Fruit fly (Drosophila melanogaster) whole organism, embryonic: Measurements from ENCODE around the gene CG13894.
A peak's percentile ranks its signal among the peaks of the same experiment; 100 is the strongest.

Source experiments
- Antp ChIP-seq: fragments of 200-800 bp; sonication (Bioruptor generic); optimal IDR thresholded peaks from 3 replicates; lab custom pipeline; 2016; ENCODE audit warnings: missing biosample characterization, missing genetic modification characterization
- Awh ChIP-seq: fragments of 200-800 bp; sonication (Bioruptor generic); IDR thresholded peaks from 2 replicates; pipeline ENCODE4, ENCODE4 v1.3.6; 2022; ENCODE audit warnings: missing biosample characterization, missing genetic modification characterization
- CG10462 ChIP-seq: fragments of 200-800 bp; sonication (Bioruptor generic); optimal IDR thresholded peaks from 2 replicates; lab custom pipeline; 2016; ENCODE audit warnings: missing biosample characterization, missing genetic modification characterization
- CG10543 ChIP-seq: fragments of 200-800 bp; sonication (Bioruptor generic); optimal IDR thresholded peaks from 3 replicates; lab custom pipeline; 2017; ENCODE audit warnings: missing biosample characterization, mild to moderate bottlenecking, missing genetic modification characterization, moderate library complexity
- CG10654 ChIP-seq: fragments of 200-800 bp; sonication (Bioruptor generic); optimal IDR thresholded peaks from 2 replicates; lab custom pipeline; 2016; ENCODE audit warnings: missing biosample characterization, missing genetic modification characterization
- CG11247 ChIP-seq: fragments of 200-800 bp; sonication (Bioruptor generic); IDR thresholded peaks from 2 replicates; pipeline ENCODE4 v1.3.6; 2022; ENCODE audit warnings: missing biosample characterization, missing genetic modification characterization
- CG13296 ChIP-seq: fragments of 200-800 bp; sonication (Bioruptor generic); optimal IDR thresholded peaks from 3 replicates; lab custom pipeline; 2018; ENCODE audit warnings: missing biosample characterization, mild to moderate bottlenecking, missing genetic modification characterization
- CG14050 ChIP-seq: fragments of 200-800 bp; sonication (Bioruptor generic); IDR thresholded peaks from 3 replicates; pipeline ENCODE4 v1.3.6; 2022; ENCODE audit warnings: missing biosample characterization, missing genetic modification characterization
- CG14965 ChIP-seq: fragments of 200-800 bp; sonication (Bioruptor generic); optimal IDR thresholded peaks from 2 replicates; lab custom pipeline; 2016; ENCODE audit warnings: missing biosample characterization, missing genetic modification characterization, borderline replicate concordance
- CG15073 ChIP-seq: fragments of 200-800 bp; sonication (Bioruptor generic); optimal IDR thresholded peaks from 2 replicates; lab custom pipeline; 2016; ENCODE audit warnings: missing biosample characterization, missing genetic modification characterization
- CG16815 ChIP-seq: fragments of 200-800 bp; sonication (Bioruptor generic); optimal IDR thresholded peaks from 3 replicates; lab custom pipeline; 2017; ENCODE audit warnings: missing biosample characterization, mild to moderate bottlenecking, missing genetic modification characterization
- CG2129 ChIP-seq: fragments of 200-800 bp; sonication (Bioruptor generic); IDR thresholded peaks from 2 replicates; pipeline ENCODE4 v1.3.6; 2022; ENCODE audit warnings: missing biosample characterization, missing genetic modification characterization; ENCODE audit not compliant: partially characterized antibody
- CG32532 ChIP-seq: fragments of 200-800 bp; sonication (Bioruptor generic); IDR thresholded peaks from 2 replicates; pipeline ENCODE4 v1.3.6; 2022; ENCODE audit warnings: missing biosample characterization, missing genetic modification characterization
- CG32767 ChIP-seq: fragments of 200-800 bp; sonication (Bioruptor generic); IDR thresholded peaks from 2 replicates; pipeline ENCODE4 v1.3.6; 2022; ENCODE audit warnings: missing biosample characterization, missing genetic modification characterization
- CG34376 ChIP-seq: fragments of 200-800 bp; sonication (Bioruptor generic); optimal IDR thresholded peaks from 2 replicates; lab custom pipeline; 2018; ENCODE audit warnings: missing biosample characterization, mild to moderate bottlenecking, missing genetic modification characterization
- CG4820 ChIP-seq: fragments of 200-800 bp; sonication (Bioruptor generic); optimal IDR thresholded peaks from 3 replicates; lab custom pipeline; 2016; ENCODE audit warnings: missing biosample characterization, missing genetic modification characterization
- CG6654 ChIP-seq: fragments of 200-800 bp; sonication (Bioruptor generic); optimal IDR thresholded peaks from 2 replicates; lab custom pipeline; 2017; ENCODE audit warnings: missing biosample characterization, mild to moderate bottlenecking, missing genetic modification characterization
- CG6683 ChIP-seq: fragments of 200-800 bp; sonication (Bioruptor generic); optimal IDR thresholded peaks from 2 replicates; lab custom pipeline; 2017; ENCODE audit warnings: missing biosample characterization, mild to moderate bottlenecking, missing genetic modification characterization, missing genetic modification reagents
- CG7372 ChIP-seq: fragments of 200-800 bp; sonication (Bioruptor generic); IDR thresholded peaks from 2 replicates; pipeline ENCODE4 v1.3.6; 2022; ENCODE audit warnings: missing biosample characterization, missing genetic modification characterization
- CG7556 ChIP-seq: fragments of 200-800 bp; sonication (Bioruptor generic); optimal IDR thresholded peaks from 2 replicates; lab custom pipeline; 2017; ENCODE audit warnings: missing biosample characterization, mild to moderate bottlenecking, missing genetic modification characterization
- CG7963 ChIP-seq: fragments of 200-800 bp; sonication (Bioruptor generic); IDR thresholded peaks from 3 replicates; pipeline ENCODE4 v1.3.6; 2022; ENCODE audit warnings: missing biosample characterization, missing genetic modification characterization; ENCODE audit not compliant: partially characterized antibody
- CG8290 ChIP-seq, 3 experiments: fragments of 200-800 bp; sonication (Bioruptor generic); optimal IDR thresholded peaks; 2 replicates each; lab custom pipeline; 2016 to 2019; ENCODE audit warnings: missing biosample characterization in 3 of 3, missing genetic modification characterization in 3 of 3, mild to moderate bottlenecking in 2 of 3, moderate library complexity in 1 of 3
- CG8944 ChIP-seq: fragments of 200-800 bp; sonication (Bioruptor generic); optimal IDR thresholded peaks from 3 replicates; lab custom pipeline; 2016; ENCODE audit warnings: missing biosample characterization, missing genetic modification characterization
- CHES-1-like ChIP-seq: fragments of 200-800 bp; sonication (Bioruptor generic); optimal IDR thresholded peaks from 2 replicates; lab custom pipeline; 2016; ENCODE audit warnings: missing biosample characterization, missing genetic modification characterization
- CkIIα-i1 ChIP-seq: fragments of 200-800 bp; sonication (Bioruptor generic); IDR thresholded peaks from 2 replicates; pipeline ENCODE4 v1.3.6; 2022; ENCODE audit warnings: missing biosample characterization, missing genetic modification characterization
- Doc3 ChIP-seq: fragments of 200-800 bp; sonication (Bioruptor generic); IDR thresholded peaks from 3 replicates; pipeline ENCODE4 v1.3.6; 2022; ENCODE audit warnings: missing biosample characterization, missing genetic modification characterization; ENCODE audit not compliant: partially characterized antibody
- Fer1 ChIP-seq: fragments of 200-800 bp; sonication (Bioruptor generic); optimal IDR thresholded peaks from 2 replicates; lab custom pipeline; 2017; ENCODE audit warnings: missing biosample characterization, mild to moderate bottlenecking, missing genetic modification characterization
- HLHmδ ChIP-seq: fragments of 200-800 bp; sonication (Bioruptor generic); optimal IDR thresholded peaks from 2 replicates; lab custom pipeline; 2018; ENCODE audit warnings: missing biosample characterization, mild to moderate bottlenecking, missing genetic modification characterization, moderate library complexity
- Kr ChIP-seq: fragments of 200-800 bp; sonication (Bioruptor generic); optimal IDR thresholded peaks from 2 replicates; lab custom pipeline; 2017; ENCODE audit warnings: missing biosample characterization, mild to moderate bottlenecking, missing genetic modification characterization
- Lpt ChIP-seq: fragments of >200 bp; optimal IDR thresholded peaks from 2 replicates; lab custom pipeline; 2018; ENCODE audit warnings: missing biosample characterization, missing genetic modification characterization
- Neu2 ChIP-seq: fragments of 200-800 bp; sonication (Bioruptor generic); optimal IDR thresholded peaks from 3 replicates; lab custom pipeline; 2016; ENCODE audit warnings: missing biosample characterization, missing genetic modification characterization, borderline replicate concordance
- Poxn ChIP-seq: fragments of 200-800 bp; sonication (Bioruptor generic); IDR thresholded peaks from 2 replicates; pipeline ENCODE4 v1.3.6; 2022; ENCODE audit warnings: missing biosample characterization, missing genetic modification characterization
- Stat92E ChIP-seq, 3 experiments: fragments of >200 bp in 2 of 3; fragments of 200-800 bp in 1 of 3; sonication (Bioruptor generic) in 1 of 3; optimal IDR thresholded peaks; 2 replicates each; lab custom pipeline; 2017 to 2019; ENCODE audit warnings: missing biosample characterization in 3 of 3, missing genetic modification characterization in 3 of 3, mild to moderate bottlenecking in 1 of 3, moderate library complexity in 1 of 3
- ab ChIP-seq: fragments of 200-800 bp; sonication (Bioruptor generic); optimal IDR thresholded peaks from 2 replicates; lab custom pipeline; 2016; ENCODE audit warnings: missing biosample characterization, missing genetic modification characterization
- aop ChIP-seq: fragments of 200-800 bp; sonication (Bioruptor generic); IDR thresholded peaks from 2 replicates; pipeline ENCODE4 v1.3.6; 2022; ENCODE audit warnings: missing biosample characterization, missing genetic modification characterization
- ara ChIP-seq: fragments of 200-800 bp; sonication (Bioruptor generic); IDR thresholded peaks from 2 replicates; pipeline ENCODE4 v1.3.6; 2022; ENCODE audit warnings: missing biosample characterization, missing genetic modification characterization
- ato ChIP-seq: fragments of 200-800 bp; sonication (Bioruptor generic); IDR thresholded peaks from 2 replicates; pipeline ENCODE4 v1.3.6; 2022; ENCODE audit warnings: missing biosample characterization, missing genetic modification characterization; ENCODE audit not compliant: partially characterized antibody
- ftz-f1 ChIP-seq: fragments of 200-800 bp; sonication (Bioruptor generic); optimal IDR thresholded peaks from 2 replicates; lab custom pipeline; 2016; ENCODE audit warnings: missing biosample characterization, missing genetic modification characterization
- hb ChIP-seq: fragments of 200-800 bp; sonication (Bioruptor generic); IDR thresholded peaks from 3 replicates; pipeline ENCODE4 v1.3.6; 2022; ENCODE audit warnings: missing biosample characterization, missing genetic modification characterization; ENCODE audit not compliant: partially characterized antibody
- pfk ChIP-seq: fragments of 200-800 bp; sonication (Bioruptor generic); optimal IDR thresholded peaks from 2 replicates; lab custom pipeline; 2018; ENCODE audit warnings: missing biosample characterization, mild to moderate bottlenecking, missing genetic modification characterization, moderate library complexity
- rib ChIP-seq: fragments of 200-800 bp; sonication (Bioruptor generic); IDR thresholded peaks from 2 replicates; pipeline ENCODE4 v1.3.6; 2022; ENCODE audit warnings: missing biosample characterization, missing genetic modification characterization
- sc ChIP-seq, 3 experiments: fragments of >200 bp in 2 of 3; fragments of 200-800 bp in 1 of 3; sonication (Bioruptor generic) in 1 of 3; optimal IDR thresholded peaks; 2 replicates in 2 of 3; 3 replicates in 1 of 3; lab custom pipeline; 2017; ENCODE audit warnings: mild to moderate bottlenecking in 1 of 3, missing biosample characterization in 1 of 3, missing genetic modification characterization in 1 of 3, missing genetic modification reagents in 1 of 3
- sima ChIP-seq: fragments of 200-800 bp; sonication (Bioruptor generic); optimal IDR thresholded peaks from 2 replicates; lab custom pipeline; 2016; ENCODE audit warnings: missing biosample characterization, missing genetic modification characterization
- sna ChIP-seq: fragments of 200-800 bp; sonication (Bioruptor generic); IDR thresholded peaks from 2 replicates; pipeline ENCODE4 v1.3.6; 2022; ENCODE audit warnings: missing biosample characterization, missing genetic modification characterization; ENCODE audit not compliant: partially characterized antibody
- toy ChIP-seq: fragments of 200-800 bp; sonication (Bioruptor generic); IDR thresholded peaks from 2 replicates; pipeline ENCODE4 v1.3.6; 2022; ENCODE audit warnings: missing biosample characterization, missing genetic modification characterization
- ttk ChIP-seq: fragments of 200-800 bp; sonication (Bioruptor generic); IDR thresholded peaks from 2 replicates; pipeline ENCODE4 v2.1.2; 2022; ENCODE audit warnings: missing biosample characterization, missing genetic modification characterization
- unc-4 ChIP-seq: fragments of 200-800 bp; sonication (Bioruptor generic); IDR thresholded peaks from 2 replicates; pipeline ENCODE4 v1.3.6; 2022; ENCODE audit warnings: missing biosample characterization, missing genetic modification characterization; ENCODE audit not compliant: partially characterized antibody
- z ChIP-seq: fragments of 200-800 bp; sonication (Bioruptor generic); IDR thresholded peaks from 3 replicates; pipeline ENCODE4 v1.3.6; 2022; ENCODE audit warnings: missing biosample characterization, missing genetic modification characterization

CG13894 gene

DNA sequence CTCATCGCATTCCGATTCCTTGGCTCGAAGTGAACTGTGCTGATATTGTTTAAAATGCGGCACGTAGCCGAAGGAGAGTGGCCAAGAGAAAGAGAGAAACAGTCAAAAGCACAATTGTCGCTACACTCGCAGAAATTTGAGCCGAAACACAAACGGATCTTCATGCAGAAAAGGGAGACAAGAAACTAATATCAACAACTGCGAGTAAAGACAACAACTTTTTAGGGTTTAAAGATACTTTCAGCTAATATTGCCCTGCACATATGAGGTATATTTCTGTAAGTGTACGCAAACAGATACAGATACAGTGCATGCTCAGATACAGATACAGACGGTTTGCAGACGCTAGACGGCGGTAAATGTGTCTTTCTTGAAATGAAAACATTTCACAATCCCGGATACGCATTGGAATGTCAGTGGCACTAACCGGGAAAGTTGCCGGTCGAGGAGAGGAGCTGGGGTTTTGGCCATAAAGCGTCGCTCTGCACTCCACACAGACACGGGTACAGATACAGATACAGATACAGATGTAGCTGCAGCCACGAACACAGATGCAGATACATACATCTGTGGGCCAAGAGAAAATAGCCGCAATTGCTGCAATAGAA is 54.7 kb downstream of the CG13894 start (continued):
- TF ChIP-seq CG11247 (GFP tag; lab: Robert Waterston, UW) (peak; percentile 82), Neu2 (GFP tag; lab: Kevin White, UChicago) (peak; percentile 43), CHES-1-like (peak; percentile 73), aop (GFP tag; lab: Robert Waterston, UW) (peak; percentile 77), rib (GFP tag; lab: Robert Waterston, UW) (no peak), CG32532 (GFP tag; lab: Robert Waterston, UW) (peak; percentile 73), CG34376 (GFP tag; lab: Kevin White, UChicago) (no peak), toy (no peak), CG16815 (peak; percentile 68), Fer1 (peak; percentile 79), sna (GFP tag; lab: Robert Waterston, UW) (no peak), CG6654 (GFP tag; lab: Kevin White, UChicago) (peak; percentile 65), CG8944 (GFP tag; lab: Kevin White, UChicago) (peak; percentile 91), CG4820 (peak; percentile 89), pfk (GFP tag; lab: Kevin White, UChicago) (no peak), CG6683 (GFP tag; lab: Kevin White, UChicago) (peak; percentile 36), HLHmδ (GFP tag; lab: Kevin White, UChicago) (no peak), Antp (GFP tag; lab: Kevin White, UChicago) (peak; percentile 90), Stat92E (GFP tag; optimal IDR thresholded peaks at IDR 0.05; lab: Kevin White, UChicago) (no peak), Kr (GFP tag; lab: Kevin White, UChicago) (no peak), CG10543 (GFP tag; lab: Kevin White, UChicago) (peak; percentile 54), CG7556 (GFP tag; lab: Kevin White, UChicago) (peak; percentile 72), CG10654 (GFP tag; lab: Kevin White, UChicago) (peak; percentile 83), Lpt (GFP tag; lab: Kevin White, UChicago) (no peak), ara (GFP tag; lab: Robert Waterston, UW) (peak; percentile 91), CG32767 (GFP tag; lab: Robert Waterston, UW) (peak; percentile 79), sima (GFP tag; lab: Kevin White, UChicago) (peak; percentile 72), sc (optimal IDR thresholded peaks at IDR 0.05; lab: Kevin White, UChicago) (no peak), sc (GFP tag; optimal IDR thresholded peaks at IDR 0.05; lab: Kevin White, UChicago) (peak; percentile 80), CG10462 (GFP tag; lab: Kevin White, UChicago) (peak; percentile 80), ato (GFP tag; lab: Robert Waterston, UW) (no peak), ab (peak; percentile 78), hb (GFP tag; lab: Robert Waterston, UW) (no peak), CG7372 (GFP tag; lab: Robert Waterston, UW) (peak; percentile 71), CkIIα-i1 (GFP tag; lab: Robert Waterston, UW) (peak; percentile 33; the same call in 1 of the 2 replicates), ttk (GFP tag; lab: Robert Waterston, UW) (peak; percentile 94), unc-4 (GFP tag; lab: Robert Waterston, UW) (no peak), CG13296 (GFP tag; lab: Kevin White, UChicago) (peak; percentile 64), Poxn (GFP tag; lab: Robert Waterston, UW) (no peak), CG2129 (GFP tag; lab: Robert Waterston, UW) (no peak), ftz-f1 (GFP tag; lab: Kevin White, UChicago) (no peak), CG15073 (GFP tag; lab: Kevin White, UChicago) (no peak), Doc3 (GFP tag; lab: Robert Waterston, UW) (no peak), CG14965 (peak; percentile 60), CG7963 (GFP tag; lab: Robert Waterston, UW) (no peak), z (GFP tag; lab: Robert Waterston, UW) (peak; percentile 77), Awh (GFP tag; lab: Robert Waterston, UW) (peak; percentile 93), CG14050 (GFP tag; lab: Robert Waterston, UW) (peak; percentile 83), CG8290 (GFP tag; optimal IDR thresholded peaks at IDR 0.05; lab: Kevin White, UChicago) (peak; percentile 77), CG8290 (tag; optimal IDR thresholded peaks at IDR 0.05; lab: Kevin White, UChicago) (peak; percentile 43 to 91)
